Fruit fly (Drosophila melanogaster): ENCODE results near the gene Pli.

Gene Pli

dm6 chr3R:23877606-23878317 is 12.1 kb downstream of the Pli start (continued):
- TF ChIP-seq nom (GFP tag; optimal IDR thresholded peaks at IDR 0.05), result peak; percentile 49
- no peak for TF ChIP-seq Ssrp (tag; optimal IDR thresholded peaks at IDR 0.05)
- no peak for TF ChIP-seq lbe (GFP tag; optimal IDR thresholded peaks at IDR 0.05)
- no peak for TF ChIP-seq sna (GFP tag; IDR thresholded peaks at IDR 0.05; ENCODE audit: partially characterized antibody)
- no peak for TF ChIP-seq gro (GFP tag; optimal IDR thresholded peaks at IDR 0.05)
- TF ChIP-seq bsh (GFP tag; optimal IDR thresholded peaks at IDR 0.05), result no peak
- TF ChIP-seq dmrt99B (tag; optimal IDR thresholded peaks at IDR 0.05), result peak; percentile 22
- 0 out of 2 replicates have a peak, but pooled peaks have one; percentile 19 for TF ChIP-seq H2.0 (GFP tag; IDR thresholded peaks at IDR 0.05)
- TF ChIP-seq jing (GFP tag; optimal IDR thresholded peaks at IDR 0.05), result no peak
- TF ChIP-seq HLHmδ (GFP tag; optimal IDR thresholded peaks at IDR 0.05), result no peak
- no peak for TF ChIP-seq CG2120 (GFP tag; optimal IDR thresholded peaks at IDR 0.05)
- TF ChIP-seq sima (GFP tag; optimal IDR thresholded peaks at IDR 0.05), result no peak
- TF ChIP-seq ci (GFP tag; IDR thresholded peaks at IDR 0.05), result peak; percentile 48; the same call in 1 of the 3 replicates
- TF ChIP-seq Scr (GFP tag; IDR thresholded peaks at IDR 0.05; ENCODE audit: partially characterized antibody), result no peak
- TF ChIP-seq shn (GFP tag; optimal IDR thresholded peaks at IDR 0.05), result no peak
- TF ChIP-seq Hand (GFP tag; optimal IDR thresholded peaks at IDR 0.05), result no peak
- no peak for TF ChIP-seq Chrac-16 (GFP tag; optimal IDR thresholded peaks at IDR 0.05)
- no peak for TF ChIP-seq nmo (GFP tag; optimal IDR thresholded peaks at IDR 0.05)
- no peak for TF ChIP-seq ase (GFP tag; IDR thresholded peaks at IDR 0.05)
- no peak for TF ChIP-seq tx (GFP tag; optimal IDR thresholded peaks at IDR 0.05)
- TF ChIP-seq CkIIα-i1 (GFP tag; IDR thresholded peaks at IDR 0.05), result no peak
- no peak for TF ChIP-seq Doc2 (GFP tag; IDR thresholded peaks at IDR 0.05)
- TF ChIP-seq Lhr (GFP tag; optimal IDR thresholded peaks at IDR 0.05), result no peak
- no peak for TF ChIP-seq CG7839 (tag; optimal IDR thresholded peaks at IDR 0.05)
- TF ChIP-seq Taf1 (GFP tag; IDR thresholded peaks at IDR 0.05), result no peak
- no peak for TF ChIP-seq CG7372 (GFP tag; IDR thresholded peaks at IDR 0.05)
- no peak for TF ChIP-seq CG13123 (GFP tag; optimal IDR thresholded peaks at IDR 0.05)
- no peak for TF ChIP-seq PHDP (tag; optimal IDR thresholded peaks at IDR 0.05)
- TF ChIP-seq nerfin-1 (tag; optimal IDR thresholded peaks at IDR 0.05), result no peak
- no peak for TF ChIP-seq CG12942 (GFP tag; optimal IDR thresholded peaks at IDR 0.05)
- no peak for TF ChIP-seq CG12236 (GFP tag; optimal IDR thresholded peaks at IDR 0.05)
- TF ChIP-seq Med (GFP tag), result peak; percentile 11
- peak; percentile 37 for TF ChIP-seq Xrp1 (GFP tag; IDR thresholded peaks at IDR 0.05)
- peak; percentile 59 for TF ChIP-seq onecut (GFP tag; IDR thresholded peaks at IDR 0.05)
- TF ChIP-seq CG15601 (tag; optimal IDR thresholded peaks at IDR 0.05), result peak; percentile 8
- no peak for TF ChIP-seq CG8281 (tag; optimal IDR thresholded peaks at IDR 0.05)
- no peak for TF ChIP-seq CG1602 (GFP tag; optimal IDR thresholded peaks at IDR 0.05)
- no peak for TF ChIP-seq CG11696 (GFP tag; IDR thresholded peaks at IDR 0.05)
- no peak for TF ChIP-seq CG15073 (GFP tag; optimal IDR thresholded peaks at IDR 0.05)
- TF ChIP-seq C15 (GFP tag; IDR thresholded peaks at IDR 0.05), result no peak
- TF ChIP-seq CG1832 (GFP tag; optimal IDR thresholded peaks at IDR 0.05), result no peak
- no peak for TF ChIP-seq Ada2b (GFP tag; IDR thresholded peaks at IDR 0.05)
- no peak for TF ChIP-seq Dbx (GFP tag; IDR thresholded peaks at IDR 0.05)
- peak; percentile 91 for TF ChIP-seq crol (GFP tag; IDR thresholded peaks at IDR 0.05)
- TF ChIP-seq Dad (GFP tag; optimal IDR thresholded peaks at IDR 0.05), result no peak
- TF ChIP-seq Mrtf (GFP tag; IDR thresholded peaks at IDR 0.05), result no peak
- no peak for TF ChIP-seq CG14050 (GFP tag; IDR thresholded peaks at IDR 0.05)
- no peak for TF ChIP-seq tio (GFP tag; optimal IDR thresholded peaks at IDR 0.05)
- peak; percentile 19 for TF ChIP-seq run (tag; optimal IDR thresholded peaks at IDR 0.05)
- no peak for TF ChIP-seq odd (GFP tag; optimal IDR thresholded peaks at IDR 0.05)

Measured in whole organism, embryonic.